Worm (Caenorhabditis elegans) whole organism, L4 larva: ENCODE measurements around the gene F45D3.2.

Experiments
- R02D3.7 ChIP-seq: fragments of 150-350 bp; sonication (generic microtip); optimal IDR thresholded peaks from 3 replicates; lab custom pipeline; 2014; ENCODE audit warnings: missing biosample characterization, missing genetic modification characterization
- dmd-9 ChIP-seq: fragments of 200-800 bp; sonication (Bioruptor generic); IDR thresholded peaks from 2 replicates; pipeline ENCODE4 v1.3.6; 2022; ENCODE audit warnings: missing genetic modification reagents, missing genetic modification characterization, missing compliant biosample characterization
- dpl-1 ChIP-seq: fragments of 150-350 bp; optimal IDR thresholded peaks from 2 replicates; lab custom pipeline; 2014; ENCODE audit warnings: missing biosample characterization, missing genetic modification reagents, missing genetic modification characterization
- ztf-7 ChIP-seq: fragments of 150-350 bp; optimal IDR thresholded peaks from 2 replicates; lab custom pipeline; 2014; ENCODE audit warnings: missing biosample characterization, missing genetic modification characterization

ce11 chrV:12586793-12587192 is 46.0 kb downstream of the F45D3.2 start:
- TF ChIP-seq R02D3.7 (tag; lab: Kevin White, UChicago) = no peak
- TF ChIP-seq dpl-1 (GFP tag; lab: Kevin White, UChicago) = no peak
- TF ChIP-seq ztf-7 = no peak
- TF ChIP-seq dmd-9 = no peak
